Fruit fly (Drosophila melanogaster): ENCODE results near the gene Dref.

The Dref gene

DNA sequence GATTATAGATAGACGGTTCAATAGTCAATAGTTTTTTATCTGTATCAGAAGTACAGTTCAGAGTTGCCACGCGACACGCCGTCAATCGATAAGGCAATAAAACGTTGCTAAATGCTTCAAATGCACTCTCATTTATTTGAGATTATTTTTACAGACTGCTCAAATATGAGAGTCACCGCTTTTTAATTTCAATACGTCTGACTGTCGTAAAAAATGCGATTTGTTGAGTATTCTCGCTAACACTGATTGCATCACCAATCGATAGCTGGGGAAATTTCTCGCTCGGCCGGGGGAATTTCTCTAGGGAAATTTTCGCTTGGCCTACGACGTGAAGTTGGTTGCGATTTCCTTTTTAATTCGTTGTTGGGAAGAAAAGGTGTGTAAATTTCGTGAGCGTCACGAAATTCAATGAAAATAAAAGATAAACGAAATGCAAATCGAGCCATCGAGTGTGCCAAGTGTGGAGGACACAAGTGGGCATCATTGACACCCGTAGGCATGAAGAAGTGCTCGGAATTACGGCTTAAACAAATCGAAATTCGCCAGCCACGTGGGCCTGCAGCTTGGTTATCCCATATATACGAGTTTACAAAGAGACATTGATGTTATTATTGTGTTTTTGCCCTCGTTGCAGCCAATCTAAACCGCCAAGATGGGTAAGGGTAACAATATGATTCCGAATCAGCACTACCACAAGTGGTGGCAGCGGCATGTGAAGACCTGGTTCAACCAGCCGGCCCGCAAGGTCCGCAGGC, at the start of gene Dref, which contains the start of gene RpL13 (continued):
- peak; percentile 84 for TF ChIP-seq CG7368 (GFP tag; optimal IDR thresholded peaks at IDR 0.05)
- no peak; the same call in 1 of the 3 replicates for TF ChIP-seq CG8119 (GFP tag; IDR thresholded peaks at IDR 0.05)
- peak; percentile 75 for TF ChIP-seq cyc (GFP tag; optimal IDR thresholded peaks at IDR 0.05)
- TF ChIP-seq CG32006 (GFP tag; optimal IDR thresholded peaks at IDR 0.05) = no peak
- peak; percentile 83 for TF ChIP-seq lz (GFP tag; optimal IDR thresholded peaks at IDR 0.05)
- no peak for TF ChIP-seq Smox (GFP tag; optimal IDR thresholded peaks at IDR 0.05)
- TF ChIP-seq achi (GFP tag; optimal IDR thresholded peaks at IDR 0.05) = peak; percentile 82
- peak; percentile 91 for TF ChIP-seq esn (GFP tag; optimal IDR thresholded peaks at IDR 0.05)
- peak; percentile 79 for TF ChIP-seq CG34406 (GFP tag; optimal IDR thresholded peaks at IDR 0.05)
- TF ChIP-seq CG3032 (tag; optimal IDR thresholded peaks at IDR 0.05) = peak; percentile 68

DNA sequence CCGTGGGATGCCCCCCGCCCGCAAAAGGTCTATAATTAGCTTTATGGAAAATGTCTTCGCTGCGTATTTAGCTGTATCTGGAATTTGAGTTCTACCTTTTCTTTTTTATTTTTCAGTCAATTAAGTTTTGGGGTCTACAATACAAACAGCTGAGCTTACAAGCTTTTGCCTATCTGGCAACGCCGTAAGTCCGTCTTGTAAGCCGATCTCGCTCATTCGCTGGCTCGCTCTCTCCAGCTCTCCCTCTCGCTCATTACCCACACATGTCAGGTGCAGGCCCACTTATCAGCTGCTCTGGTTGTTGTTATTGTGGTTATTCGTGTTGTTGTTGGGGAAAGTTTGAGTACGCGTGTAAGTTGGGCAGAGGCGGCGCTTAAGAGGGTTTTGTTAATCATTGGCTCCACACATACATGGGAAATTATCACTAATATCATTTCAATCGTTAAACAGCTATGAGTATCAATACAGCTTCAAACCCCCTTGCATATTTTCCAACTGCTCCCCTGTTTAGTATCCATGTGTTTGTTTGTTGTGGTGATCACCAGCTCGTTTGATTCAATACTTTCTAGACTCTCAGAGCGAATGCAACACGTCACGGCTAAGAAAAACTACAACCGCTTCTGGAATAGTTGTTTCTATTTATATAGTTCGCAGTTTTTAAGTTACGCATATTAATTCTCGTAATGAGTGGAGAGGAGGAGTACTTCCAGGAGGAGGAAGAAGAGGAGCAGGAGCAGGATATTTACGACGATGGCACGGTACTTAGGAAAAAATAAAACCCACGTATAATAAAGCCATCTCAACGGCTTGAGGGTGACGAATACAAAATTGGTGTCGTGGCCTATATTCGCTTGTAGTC, 43.0 kb upstream of the Dref start:
- TF ChIP-seq CG9139 (GFP tag; optimal IDR thresholded peaks at IDR 0.05) = peak; percentile 98
- peak; percentile 99 for TF ChIP-seq fd59A (GFP tag; optimal IDR thresholded peaks at IDR 0.05)
- peak; percentile 99 for TF ChIP-seq CG11294 (GFP tag; IDR thresholded peaks at IDR 0.05)
- TF ChIP-seq fkh (GFP tag; optimal IDR thresholded peaks at IDR 0.05) = peak; percentile 92
- peak; percentile 99 for TF ChIP-seq Sox15 (GFP tag; optimal IDR thresholded peaks at IDR 0.05)
- peak; percentile 98 for TF ChIP-seq CG16779 (tag; optimal IDR thresholded peaks at IDR 0.05)
- TF ChIP-seq svp (GFP tag) = peak; percentile 100
- peak; percentile 100 for TF ChIP-seq Sox14 (GFP tag; optimal IDR thresholded peaks at IDR 0.05)
- TF ChIP-seq eg (GFP tag; IDR thresholded peaks at IDR 0.05) = peak; percentile 99
- peak; percentile 99 for TF ChIP-seq CG11902 (GFP tag; optimal IDR thresholded peaks at IDR 0.05)
- peak; percentile 100 for TF ChIP-seq CG7368 (GFP tag; optimal IDR thresholded peaks at IDR 0.05)
- peak; percentile 98 for TF ChIP-seq CG8119 (GFP tag; IDR thresholded peaks at IDR 0.05)
- peak; percentile 99 for TF ChIP-seq OdsH (GFP tag; optimal IDR thresholded peaks at IDR 0.05)
- TF ChIP-seq Ets21C (GFP tag; optimal IDR thresholded peaks at IDR 0.05) = peak; percentile 99
- TF ChIP-seq CG15336 (GFP tag; IDR thresholded peaks at IDR 0.05) = peak; percentile 98
- TF ChIP-seq dac (GFP tag; optimal IDR thresholded peaks at IDR 0.05) = peak; percentile 98
- TF ChIP-seq CG6808 (GFP tag; optimal IDR thresholded peaks at IDR 0.05) = peak; percentile 98
- peak; percentile 99 for TF ChIP-seq CG6792 (GFP tag; optimal IDR thresholded peaks at IDR 0.05)
- TF ChIP-seq fd85E (GFP tag; optimal IDR thresholded peaks at IDR 0.05) = peak; percentile 98
- TF ChIP-seq Met (GFP tag; optimal IDR thresholded peaks at IDR 0.05) = peak; percentile 99
- TF ChIP-seq CG1621 (tag; optimal IDR thresholded peaks at IDR 0.05) = peak; percentile 99
- peak; percentile 99 for TF ChIP-seq CG11762 (GFP tag; optimal IDR thresholded peaks at IDR 0.05; ENCODE audit: insufficient read depth)
- peak; percentile 100 for TF ChIP-seq cyc (GFP tag; optimal IDR thresholded peaks at IDR 0.05)
- TF ChIP-seq CG32006 (GFP tag; optimal IDR thresholded peaks at IDR 0.05) = peak; percentile 99
- TF ChIP-seq CG31627 (GFP tag; optimal IDR thresholded peaks at IDR 0.05) = peak; percentile 100
- peak; percentile 99 for TF ChIP-seq Ets96B (tag; optimal IDR thresholded peaks at IDR 0.05)
- peak; percentile 99 for TF ChIP-seq Hr4 (GFP tag; optimal IDR thresholded peaks at IDR 0.05)
- peak; percentile 99 for TF ChIP-seq CG34406 (GFP tag; optimal IDR thresholded peaks at IDR 0.05)
- peak; percentile 99 for TF ChIP-seq CG10669 (GFP tag; optimal IDR thresholded peaks at IDR 0.05)
- TF ChIP-seq Smox (GFP tag; optimal IDR thresholded peaks at IDR 0.05) = peak; percentile 99
- TF ChIP-seq achi (GFP tag; optimal IDR thresholded peaks at IDR 0.05) = peak; percentile 99
- TF ChIP-seq net (GFP tag; optimal IDR thresholded peaks at IDR 0.05) = peak; percentile 99
- peak; percentile 99 for TF ChIP-seq CG6854 (GFP tag; optimal IDR thresholded peaks at IDR 0.05)
- TF ChIP-seq Eip78C (GFP tag) = peak; percentile 100
- peak; percentile 100 for TF ChIP-seq CG3919 (GFP tag; optimal IDR thresholded peaks at IDR 0.05)
- TF ChIP-seq CG10631 (GFP tag; optimal IDR thresholded peaks at IDR 0.05) = peak; percentile 99
- peak; percentile 99 for TF ChIP-seq spab (GFP tag; optimal IDR thresholded peaks at IDR 0.05)
- TF ChIP-seq lz (GFP tag; optimal IDR thresholded peaks at IDR 0.05) = peak; percentile 100
- peak; percentile 97 to 99 for TF ChIP-seq salr (GFP tag; optimal IDR thresholded peaks at IDR 0.05)
- TF ChIP-seq CG3032 (tag; optimal IDR thresholded peaks at IDR 0.05) = peak; percentile 99
- peak; percentile 98 for TF ChIP-seq dsx (GFP tag; optimal IDR thresholded peaks at IDR 0.05; ENCODE audit: poor library complexity, severe bottlenecking)
- TF ChIP-seq vri (GFP tag; optimal IDR thresholded peaks at IDR 0.05) = peak; percentile 99
- peak; percentile 99 for TF ChIP-seq CG8632 (GFP tag; optimal IDR thresholded peaks at IDR 0.05)
